Fruit fly (Drosophila melanogaster) whole organism: ENCODE measurements around the gene esg.

Source experiments
- CG8478 ChIP-seq: fragments of >200 bp; optimal IDR thresholded peaks from 2 replicates; lab custom pipeline; 2018; ENCODE audit warnings: inconsistent platforms
- Dll ChIP-seq: fragments of >200 bp; optimal IDR thresholded peaks from 2 replicates; lab custom pipeline; 2017
- EcR ChIP-seq, 2 experiments: fragments of >200 bp; optimal IDR thresholded peaks; 2 replicates each; lab custom pipeline; 2017; ENCODE audit warnings: missing biosample characterization in 2 of 2, missing genetic modification characterization in 2 of 2, missing genetic modification reagents in 2 of 2
- psq ChIP-seq: fragments of >200 bp; optimal IDR thresholded peaks from 2 replicates; lab custom pipeline; 2017
- usp ChIP-seq: fragments of >200 bp; optimal IDR thresholded peaks from 2 replicates; lab custom pipeline; 2017; ENCODE audit warnings: missing biosample characterization, missing genetic modification characterization, mixed read lengths

dm6 chr2L:15383026-15383575 is 49.4 kb downstream of the esg start:
- TF ChIP-seq psq (lab: Kevin White, UChicago) = no peak
- TF ChIP-seq CG8478 (lab: Kevin White, UChicago) = no peak
- no peak for TF ChIP-seq usp
- no peak for TF ChIP-seq Dll (lab: Kevin White, UChicago)
- no peak for TF ChIP-seq EcR (GFP tag; optimal IDR thresholded peaks at IDR 0.05; lab: Kevin White, UChicago)
